Fruit fly (Drosophila melanogaster) whole organism, pupa: Measurements from ENCODE around the gene SelG.

Source experiments
- CG10348 ChIP-seq: fragments of 200-800 bp; sonication (Bioruptor generic); IDR thresholded peaks from 2 replicates; pipeline ENCODE4 v1.3.6; 2022; ENCODE audit warnings: missing biosample characterization, missing genetic modification characterization
- CG14655 ChIP-seq: fragments of 200-800 bp; sonication (Bioruptor generic); optimal IDR thresholded peaks from 3 replicates; lab custom pipeline; 2017; ENCODE audit warnings: mild to moderate bottlenecking, missing biosample characterization, missing genetic modification reagents, missing genetic modification characterization
- CG34367 ChIP-seq: fragments of 200-800 bp; sonication (Bioruptor generic); optimal IDR thresholded peaks from 2 replicates; lab custom pipeline; 2018; ENCODE audit warnings: missing biosample characterization, mild to moderate bottlenecking, missing genetic modification characterization
- CG8159 ChIP-seq: fragments of 200-800 bp; sonication (Bioruptor generic); optimal IDR thresholded peaks from 3 replicates; lab custom pipeline; 2018; ENCODE audit warnings: missing biosample characterization, mild to moderate bottlenecking, missing genetic modification characterization, moderate library complexity
- CG8301 ChIP-seq: fragments of 200-800 bp; sonication (Bioruptor generic); optimal IDR thresholded peaks from 2 replicates; lab custom pipeline; 2018; ENCODE audit warnings: missing biosample characterization, mild to moderate bottlenecking, missing genetic modification characterization
- CG9948 ChIP-seq: fragments of 200-800 bp; sonication (Bioruptor generic); optimal IDR thresholded peaks from 2 replicates; lab custom pipeline; 2018; ENCODE audit warnings: missing biosample characterization, mild to moderate bottlenecking, missing genetic modification characterization, moderate library complexity
- EcR ChIP-seq: fragments of 200-800 bp; sonication (Bioruptor generic); optimal IDR thresholded peaks from 3 replicates; lab custom pipeline; 2019; ENCODE audit warnings: missing biosample characterization, missing genetic modification characterization, mild to moderate bottlenecking, moderate library complexity, missing genetic modification reagents
- gl ChIP-seq: fragments of 200-800 bp; sonication (Bioruptor generic); optimal IDR thresholded peaks from 2 replicates; lab custom pipeline; 2018; ENCODE audit warnings: missing biosample characterization, mild to moderate bottlenecking, missing genetic modification characterization

dm6 chrX:11920959-11921358, 33.9 kb downstream of the SelG start:
- TF ChIP-seq CG8301 = peak; percentile 92
- TF ChIP-seq CG9948 (tag; lab: Kevin White, UChicago) = peak; percentile 78
- TF ChIP-seq gl (tag; lab: Kevin White, UChicago) = no peak
- TF ChIP-seq EcR (GFP tag; lab: Kevin White, UChicago) = no peak
- peak; percentile 58 for TF ChIP-seq CG34367 (tag; lab: Kevin White, UChicago)
- peak; percentile 46; the same call in 1 of the 2 replicates for TF ChIP-seq CG10348 (GFP tag; lab: Robert Waterston, UW)
- peak; percentile 63 for TF ChIP-seq CG8159 (tag; lab: Kevin White, UChicago)
- TF ChIP-seq CG14655 (GFP tag; lab: Kevin White, UChicago) = peak; percentile 94
